Worm (Caenorhabditis elegans) whole organism, mixed stage, embryonic: Measurements from ENCODE around the gene C52E4.12.

Experiments used
- elt-1 ChIP-seq: sonication (generic microtip); optimal IDR thresholded peaks from 2 replicates; lab custom pipeline; 2017; ENCODE audit warnings: missing genetic modification characterization, mild to moderate bottlenecking, missing compliant biosample characterization, antibody characterized with exemption, moderate library complexity, borderline replicate concordance; ENCODE audit not compliant: insufficient read depth
- elt-3 ChIP-seq: fragments of 150-350 bp; optimal IDR thresholded peaks from 2 replicates; lab custom pipeline; 2014; ENCODE audit warnings: missing biosample characterization, missing genetic modification characterization
- pha-4 ChIP-seq: fragments of 150-350 bp; optimal IDR thresholded peaks from 2 replicates; lab custom pipeline; 2018; ENCODE audit warnings: missing biosample characterization, missing genetic modification reagents, missing genetic modification characterization
- snpc-4 ChIP-seq: fragments of 150-350 bp; optimal IDR thresholded peaks from 2 replicates; lab custom pipeline; 2014; ENCODE audit warnings: missing biosample characterization, missing genetic modification characterization
- sptf-1 ChIP-seq: sonication (generic microtip); optimal IDR thresholded peaks from 2 replicates; lab custom pipeline; 2017; ENCODE audit warnings: mild to moderate bottlenecking, missing genetic modification characterization, moderate library complexity, missing compliant biosample characterization
- unc-120 ChIP-seq: sonication (generic microtip); optimal IDR thresholded peaks from 2 replicates; lab custom pipeline; 2017; ENCODE audit warnings: missing genetic modification characterization, missing compliant biosample characterization; ENCODE audit not compliant: poor library complexity, severe bottlenecking

- TF ChIP-seq snpc-4 (tag; lab: Kevin White, UChicago) (no peak), sptf-1 (tag; lab: Kevin White, UChicago) (no peak), pha-4 (no peak), elt-1 (tag; lab: Kevin White, UChicago) (no peak), elt-3 (tag; lab: Kevin White, UChicago) (no peak), unc-120 (tag; lab: Kevin White, UChicago) (no peak)
These were observed 17.3 kb downstream of the C52E4.12 start, which contains the start of gene add-2 for ce11 chrV:12013298-12013697.
